Worm (Caenorhabditis elegans): ENCODE results near the gene sptl-1.

sptl-1 gene

DNA sequence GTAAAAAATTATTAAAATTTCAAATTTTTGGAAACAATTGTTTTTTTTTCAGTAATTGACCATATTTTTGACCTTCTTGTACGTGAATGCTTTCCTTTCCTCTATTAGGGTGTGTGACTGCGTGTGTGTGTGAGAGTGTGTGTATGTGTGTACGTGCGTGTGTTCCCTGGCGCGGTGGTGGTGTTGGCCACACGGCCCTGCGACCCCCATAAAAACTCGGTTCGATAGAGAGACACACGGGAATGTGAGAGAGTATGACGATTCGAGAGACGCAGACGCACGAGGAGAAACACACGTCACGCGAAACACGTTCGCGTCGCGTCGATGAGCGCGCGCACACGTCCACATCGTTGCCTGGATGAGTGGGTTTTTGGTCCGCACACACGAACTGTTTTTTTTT is 32.7 kb upstream of the sptl-1 start (continued):
- TF ChIP-seq unc-62 (GFP tag; optimal IDR thresholded peaks at IDR 0.05 in 1 of 2) (peak in 1 of 2 experiments; percentile 99), unc-62 (tag; optimal IDR thresholded peaks at IDR 0.05) (no peak), vab-7 (GFP tag; IDR thresholded peaks at IDR 0.05) (0 out of 2 replicates have a peak, but pooled peaks have one; percentile 18), F44E2.7 (GFP tag; IDR thresholded peaks at IDR 0.05) (no peak), lim-7 (GFP tag; IDR thresholded peaks at IDR 0.05) (no peak), duxl-1 (tag; optimal IDR thresholded peaks at IDR 0.05; ENCODE audit: poor library complexity) (peak; percentile 21), lsy-2 (tag; optimal IDR thresholded peaks at IDR 0.05) (peak; percentile 42 to 69), dve-1 (tag; optimal IDR thresholded peaks at IDR 0.05; ENCODE audit: insufficient read depth) (peak; percentile 80), F10B5.3 (tag; optimal IDR thresholded peaks at IDR 0.05) (no peak), set-16 (GFP tag; IDR thresholded peaks at IDR 0.05) (no peak; the same call in 1 of the 2 replicates), daf-12 (tag; optimal IDR thresholded peaks at IDR 0.05) (no peak), ZK546.5 (tag; optimal IDR thresholded peaks at IDR 0.05) (no peak), fos-1 (tag; optimal IDR thresholded peaks at IDR 0.05) (no peak), F37D6.2 (tag; optimal IDR thresholded peaks at IDR 0.05) (peak; percentile 53), mes-2 (tag; optimal IDR thresholded peaks at IDR 0.05; ENCODE audit: poor library complexity, severe bottlenecking) (peak; percentile 80), nhr-111 (GFP tag; optimal IDR thresholded peaks at IDR 0.05) (no peak), nhr-48 (tag; optimal IDR thresholded peaks at IDR 0.05) (peak; percentile 75), mep-1 (tag; optimal IDR thresholded peaks at IDR 0.05) (peak; percentile 84), T20F7.1 (GFP tag; optimal IDR thresholded peaks at IDR 0.05) (peak; percentile 65), nhr-41 (GFP tag; IDR thresholded peaks at IDR 0.05) (peak; percentile 91), snpc-4 (tag; optimal IDR thresholded peaks at IDR 0.05) (no peak), ceh-32 (tag; optimal IDR thresholded peaks at IDR 0.05; ENCODE audit: poor library complexity) (no peak), Y48G9A.11 (GFP tag; IDR thresholded peaks at IDR 0.05) (no peak), lin-1 (GFP tag; IDR thresholded peaks at IDR 0.05) (no peak), Y5F2A.4 (GFP tag; optimal IDR thresholded peaks at IDR 0.05) (no peak), ztf-11 (tag; optimal IDR thresholded peaks at IDR 0.05) (no peak), lin-38 (GFP tag; IDR thresholded peaks at IDR 0.05) (no peak), ztf-7 (tag; optimal IDR thresholded peaks at IDR 0.05) (peak; percentile 60), F49E8.2 (tag; optimal IDR thresholded peaks at IDR 0.05; ENCODE audit: borderline replicate concordance) (no peak), jun-1 (tag; optimal IDR thresholded peaks at IDR 0.05) (no peak), hmg-1.1 (GFP tag; IDR thresholded peaks at IDR 0.05) (peak; percentile 83), nhr-77 (tag; optimal IDR thresholded peaks at IDR 0.05) (no peak), dmd-8 (GFP tag; IDR thresholded peaks at IDR 0.05) (0 out of 2 replicates have a peak, but pooled peaks have one; percentile 18), R02D3.7 (tag; optimal IDR thresholded peaks at IDR 0.05) (no peak), php-3 (GFP tag; IDR thresholded peaks at IDR 0.05) (peak; percentile 72), madf-5 (GFP tag; IDR thresholded peaks at IDR 0.05) (no peak), Y105C5A.15 (GFP tag; IDR thresholded peaks at IDR 0.05) (no peak), ces-1 (GFP tag; optimal IDR thresholded peaks at IDR 0.05) (no peak), ceh-28 (tag; optimal IDR thresholded peaks at IDR 0.05) (no peak), hlh-11 (tag; optimal IDR thresholded peaks at IDR 0.05) (peak; percentile 92), fkh-10 (GFP tag; optimal IDR thresholded peaks at IDR 0.05) (peak; percentile 28), dmd-6 (GFP tag; IDR thresholded peaks at IDR 0.05) (peak; percentile 77), snpc-1.2 (GFP tag; IDR thresholded peaks at IDR 0.05) (no peak), mxl-2 (GFP tag; conservative IDR thresholded peaks at IDR 0.05) (no peak), ZK337.2 (GFP tag; IDR thresholded peaks at IDR 0.05) (no peak), nhr-10 (tag; optimal IDR thresholded peaks at IDR 0.05) (no peak), mdl-1 (tag; optimal IDR thresholded peaks at IDR 0.05) (peak; percentile 77 to 97), lin-39 (tag; optimal IDR thresholded peaks at IDR 0.05) (no peak), mxl-3 (GFP tag; optimal IDR thresholded peaks at IDR 0.05) (peak; percentile 99), zip-2 (tag; optimal IDR thresholded peaks at IDR 0.05) (no peak), lin-15B (tag; optimal IDR thresholded peaks at IDR 0.05) (no peak)

Measured in whole organism, L4 larva.